Worm (Caenorhabditis elegans) whole organism, late embryonic: ENCODE data around the gene tag-273.
A peak's percentile ranks its signal among the peaks of the same experiment; 100 is the strongest.

Experiments
- C08G9.2 ChIP-seq: sonication (generic microtip); optimal IDR thresholded peaks from 2 replicates; lab custom pipeline; 2016; ENCODE audit warnings: mild to moderate bottlenecking, missing genetic modification characterization, moderate library complexity, missing compliant biosample characterization
- T23F11.4 ChIP-seq: fragments of 200-800 bp; sonication (Bioruptor generic); optimal IDR thresholded peaks from 2 replicates; lab custom pipeline; 2018; ENCODE audit warnings: mild to moderate bottlenecking, missing genetic modification characterization, missing compliant biosample characterization
- Y22D7AL.16 ChIP-seq: sonication (generic microtip); optimal IDR thresholded peaks from 2 replicates; lab custom pipeline; 2016; ENCODE audit warnings: missing genetic modification characterization, missing compliant biosample characterization
- ahr-1 ChIP-seq: sonication (generic microtip); optimal IDR thresholded peaks from 2 replicates; lab custom pipeline; 2016; ENCODE audit warnings: missing genetic modification characterization, missing compliant biosample characterization
- ama-1 ChIP-seq: fragments of 150-350 bp; optimal IDR thresholded peaks from 2 replicates; lab custom pipeline; 2014
- ceh-18 ChIP-seq: sonication (generic microtip); optimal IDR thresholded peaks from 2 replicates; lab custom pipeline; 2016; ENCODE audit warnings: missing genetic modification characterization, missing compliant biosample characterization
- ceh-2 ChIP-seq: sonication (generic microtip); optimal IDR thresholded peaks from 2 replicates; lab custom pipeline; 2016; ENCODE audit warnings: missing genotype, missing genetic modification characterization, missing compliant biosample characterization
- ceh-22 ChIP-seq: sonication (generic microtip); optimal IDR thresholded peaks from 2 replicates; lab custom pipeline; 2017; ENCODE audit warnings: missing biosample characterization, missing genetic modification characterization
- ceh-24 ChIP-seq: sonication (generic microtip); optimal IDR thresholded peaks from 2 replicates; lab custom pipeline; 2016; ENCODE audit warnings: mild to moderate bottlenecking, missing genetic modification characterization, missing compliant biosample characterization
- ceh-30 ChIP-seq: fragments of 150-350 bp; optimal IDR thresholded peaks from 2 replicates; lab custom pipeline; 2014; ENCODE audit warnings: missing biosample characterization, missing genetic modification characterization
- ceh-31 ChIP-seq: sonication (generic microtip); optimal IDR thresholded peaks from 2 replicates; lab custom pipeline; 2016; ENCODE audit warnings: missing genetic modification characterization, missing compliant biosample characterization
- ceh-34 ChIP-seq: sonication (generic microtip); optimal IDR thresholded peaks from 2 replicates; lab custom pipeline; 2016; ENCODE audit warnings: mild to moderate bottlenecking, missing genetic modification characterization, missing compliant biosample characterization
- ceh-45 ChIP-seq: fragments of 200-800 bp; sonication (Bioruptor generic); IDR thresholded peaks from 2 replicates; pipeline ENCODE4 v1.3.6; 2022; ENCODE audit warnings: missing genetic modification reagents, missing genetic modification characterization, missing compliant biosample characterization
- ceh-48 ChIP-seq: sonication (generic microtip); optimal IDR thresholded peaks from 2 replicates; lab custom pipeline; 2016; ENCODE audit warnings: missing genetic modification characterization, inconsistent platforms, missing compliant biosample characterization
- ceh-6 ChIP-seq: fragments of 200-800 bp; sonication (Bioruptor generic); optimal IDR thresholded peaks from 2 replicates; lab custom pipeline; 2018; ENCODE audit warnings: mild to moderate bottlenecking, missing genetic modification characterization, missing compliant biosample characterization
- ceh-9 ChIP-seq: sonication (generic microtip); optimal IDR thresholded peaks from 2 replicates; lab custom pipeline; 2016; ENCODE audit warnings: mild to moderate bottlenecking, missing genetic modification characterization, inconsistent platforms, missing compliant biosample characterization
- elt-2 ChIP-seq: sonication (generic microtip); optimal IDR thresholded peaks from 2 replicates; lab custom pipeline; 2016; ENCODE audit warnings: missing genetic modification reagents, missing genetic modification characterization, missing compliant biosample characterization
- elt-4 ChIP-seq: sonication (generic microtip); optimal IDR thresholded peaks from 2 replicates; lab custom pipeline; 2016; ENCODE audit warnings: missing genetic modification characterization, missing compliant biosample characterization
- eyg-1 ChIP-seq: sonication (generic microtip); optimal IDR thresholded peaks from 2 replicates; lab custom pipeline; 2016; ENCODE audit warnings: missing genotype, missing genetic modification characterization, missing compliant biosample characterization
- fax-1 ChIP-seq: sonication (generic microtip); optimal IDR thresholded peaks from 2 replicates; lab custom pipeline; 2016; ENCODE audit warnings: missing genotype, missing genetic modification characterization, missing compliant biosample characterization
- fkh-6 ChIP-seq: sonication (generic microtip); optimal IDR thresholded peaks from 2 replicates; lab custom pipeline; 2016; ENCODE audit warnings: missing genetic modification characterization, missing compliant biosample characterization
- hlh-13 ChIP-seq: fragments of 200-800 bp; sonication (Bioruptor generic); optimal IDR thresholded peaks from 2 replicates; lab custom pipeline; 2018; ENCODE audit warnings: mild to moderate bottlenecking, missing genetic modification characterization, missing compliant biosample characterization
- hlh-8 ChIP-seq: sonication (generic microtip); optimal IDR thresholded peaks from 2 replicates; lab custom pipeline; 2016; ENCODE audit warnings: missing genotype, missing genetic modification characterization, missing compliant biosample characterization
- lin-11 ChIP-seq: fragments of 200-800 bp; sonication (Bioruptor generic); optimal IDR thresholded peaks from 2 replicates; lab custom pipeline; 2018; ENCODE audit warnings: mild to moderate bottlenecking, missing genetic modification characterization, missing compliant biosample characterization
- madf-2 ChIP-seq: sonication (generic microtip); optimal IDR thresholded peaks from 2 replicates; lab custom pipeline; 2017; ENCODE audit warnings: missing genetic modification characterization, missing compliant biosample characterization
- nfya-1 ChIP-seq: sonication (generic microtip); optimal IDR thresholded peaks from 2 replicates; lab custom pipeline; 2017; ENCODE audit warnings: missing genetic modification characterization, mild to moderate bottlenecking, missing compliant biosample characterization, antibody characterized with exemption, moderate library complexity
- nhr-11 ChIP-seq: fragments of 150-350 bp; optimal IDR thresholded peaks from 2 replicates; lab custom pipeline; 2014; ENCODE audit warnings: missing biosample characterization, missing genetic modification characterization
- npax-4 ChIP-seq: sonication (generic microtip); optimal IDR thresholded peaks from 2 replicates; lab custom pipeline; 2016; ENCODE audit warnings: missing genetic modification characterization, missing compliant biosample characterization
- pag-3 ChIP-seq: sonication (generic microtip); optimal IDR thresholded peaks from 2 replicates; lab custom pipeline; 2016; ENCODE audit warnings: missing compliant biosample characterization, missing genetic modification characterization, borderline replicate concordance
- pha-2 ChIP-seq: sonication (generic microtip); optimal IDR thresholded peaks from 2 replicates; lab custom pipeline; 2017; ENCODE audit warnings: mild to moderate bottlenecking, missing genetic modification characterization, missing compliant biosample characterization
- pha-4 ChIP-seq: fragments of 150-350 bp; optimal IDR thresholded peaks from 2 replicates; lab custom pipeline; 2018; ENCODE audit warnings: missing biosample characterization, missing genetic modification reagents, missing genetic modification characterization
- pqm-1 ChIP-seq: sonication (generic microtip); optimal IDR thresholded peaks from 2 replicates; lab custom pipeline; 2016; ENCODE audit warnings: missing genetic modification characterization, missing compliant biosample characterization
- ref-2 ChIP-seq: sonication (generic microtip); optimal IDR thresholded peaks from 2 replicates; lab custom pipeline; 2016; ENCODE audit warnings: missing genetic modification characterization, missing compliant biosample characterization
- rnt-1 ChIP-seq: sonication (generic microtip); optimal IDR thresholded peaks from 2 replicates; lab custom pipeline; 2016; ENCODE audit warnings: missing genetic modification characterization, missing compliant biosample characterization
- sdc-2 ChIP-seq: sonication (generic microtip); optimal IDR thresholded peaks from 2 replicates; lab custom pipeline; 2016; ENCODE audit warnings: missing genotype, missing genetic modification characterization, missing compliant biosample characterization
- sox-4 ChIP-seq: sonication (generic microtip); optimal IDR thresholded peaks from 2 replicates; lab custom pipeline; 2017; ENCODE audit warnings: mild to moderate bottlenecking, missing genetic modification characterization, inconsistent platforms, missing compliant biosample characterization
- tbx-2 ChIP-seq: sonication (generic microtip); optimal IDR thresholded peaks from 2 replicates; lab custom pipeline; 2016; ENCODE audit warnings: missing genetic modification characterization, missing compliant biosample characterization
- unc-55 ChIP-seq: sonication (generic microtip); optimal IDR thresholded peaks from 2 replicates; lab custom pipeline; 2017; ENCODE audit warnings: missing biosample characterization, missing genetic modification reagents, missing genetic modification characterization
- zip-5 ChIP-seq: sonication (generic microtip); optimal IDR thresholded peaks from 2 replicates; lab custom pipeline; 2016; ENCODE audit warnings: missing genetic modification characterization, missing compliant biosample characterization
- ztf-16 ChIP-seq: sonication (generic microtip); optimal IDR thresholded peaks from 2 replicates; lab custom pipeline; 2017; ENCODE audit warnings: missing genetic modification characterization, missing compliant biosample characterization

Gene tag-273

ce11 chrIV:14523568-14523967, 18.6 kb upstream of the tag-273 start, which contains the start of gene srh-63:
Gene srh-63 (plus strand): TSS chrIV:14523868.
- TF ChIP-seq ceh-30: no peak
- TF ChIP-seq pha-4 (tag; lab: Kevin White, UChicago): no peak
- TF ChIP-seq nfya-1 (tag; lab: Kevin White, UChicago): no peak
- TF ChIP-seq nhr-11 (tag; lab: Kevin White, UChicago): no peak
- TF ChIP-seq C08G9.2 (tag; lab: Kevin White, UChicago): no peak
- TF ChIP-seq ceh-22: no peak
- TF ChIP-seq, all 69 proteins: peak for 0

ce11 chrIV:14519423-14519822, 14.5 kb upstream of the tag-273 start, which contains the start of the genes Y57G11A.2 and T27E7.1:
Gene Y57G11A.2 (minus strand): TSS chrIV:14519523.
Gene T27E7.1 (plus strand): TSS chrIV:14519759.
- TF ChIP-seq fax-1: no peak
- no peak for TF ChIP-seq madf-2
- no peak for TF ChIP-seq ztf-16 (tag; lab: Kevin White, UChicago)
- no peak for TF ChIP-seq hlh-13 (GFP tag; lab: Kevin White, UChicago)
- TF ChIP-seq ceh-31 (tag; lab: Kevin White, UChicago): no peak
- no peak for TF ChIP-seq ceh-22
- TF ChIP-seq sdc-2 (tag; lab: Kevin White, UChicago): no peak
- no peak for TF ChIP-seq ref-2 (tag; lab: Kevin White, UChicago)
- no peak for TF ChIP-seq ceh-34
- no peak for TF ChIP-seq pqm-1 (tag; lab: Kevin White, UChicago)
- TF ChIP-seq pag-3: no peak
- no peak for TF ChIP-seq elt-2 (tag; lab: Kevin White, UChicago)
- TF ChIP-seq fkh-6 (tag; lab: Kevin White, UChicago): no peak
- no peak for TF ChIP-seq Y22D7AL.16 (tag; lab: Kevin White, UChicago)
- TF ChIP-seq tbx-2: no peak
- TF ChIP-seq zip-5 (tag; lab: Kevin White, UChicago): no peak

- TF ChIP-seq ahr-1: no peak
- TF ChIP-seq ceh-45 (GFP tag; lab: Robert Waterston, UW): no peak
- TF ChIP-seq elt-4 (tag; lab: Kevin White, UChicago): no peak
- TF ChIP-seq ceh-2 (tag; lab: Kevin White, UChicago): no peak
Measured at ce11 chrIV:14515162-14515561, 10.2 kb upstream of the tag-273 start.

- TF ChIP-seq elt-4 (tag; lab: Kevin White, UChicago) (no peak), ceh-24 (no peak), hlh-8 (tag; lab: Kevin White, UChicago) (no peak), ama-1 (lab: Kevin White, UChicago) (no peak), npax-4 (tag; lab: Kevin White, UChicago) (no peak), ceh-6 (no peak), ceh-45 (GFP tag; lab: Robert Waterston, UW) (no peak), pha-2 (no peak), lin-11 (no peak), ceh-48 (tag; lab: Kevin White, UChicago) (no peak), eyg-1 (tag; lab: Kevin White, UChicago) (no peak), unc-55 (GFP tag; lab: Kevin White, UChicago) (no peak), ceh-30 (no peak), sox-4 (tag; lab: Kevin White, UChicago) (no peak), ceh-9 (no peak), pha-4 (tag; lab: Kevin White, UChicago) (no peak)
Measured at ce11 chrIV:14512405-14512804, 7.4 kb upstream of the tag-273 start, which contains the start of gene Y57G11A.5. Gene Y57G11A.5 (minus strand): TSS chrIV:14512505.

ce11 chrIV:14506995-14507394, 2.0 kb upstream of the tag-273 start:
- TF ChIP-seq T23F11.4 (GFP tag; lab: Kevin White, UChicago): no peak
- TF ChIP-seq ceh-18 (tag; lab: Kevin White, UChicago): peak; percentile 23
- peak; percentile 2 for TF ChIP-seq tbx-2
- peak; percentile 77 for TF ChIP-seq rnt-1 (tag; lab: Kevin White, UChicago)
- no peak for TF ChIP-seq pha-4 (tag; lab: Kevin White, UChicago)
